Fruit fly (Drosophila melanogaster) whole organism, prepupa: Measurements from ENCODE around the gene CG14285.

Source experiments
- Blimp-1 ChIP-seq: fragments of 200-800 bp; sonication (Bioruptor generic); optimal IDR thresholded peaks from 3 replicates; lab custom pipeline; 2017; ENCODE audit warnings: missing biosample characterization, missing genetic modification characterization, mild to moderate bottlenecking, moderate library complexity, missing genetic modification reagents
- CG10631 ChIP-seq: fragments of 200-800 bp; sonication (Bioruptor generic); optimal IDR thresholded peaks from 2 replicates; lab custom pipeline; 2016; ENCODE audit warnings: missing biosample characterization, missing genetic modification characterization
- CG10669 ChIP-seq: fragments of 200-800 bp; sonication (Bioruptor generic); optimal IDR thresholded peaks from 3 replicates; lab custom pipeline; 2018; ENCODE audit warnings: missing biosample characterization, mild to moderate bottlenecking, missing genetic modification characterization, moderate library complexity
- CG11294 ChIP-seq: fragments of 200-800 bp; sonication (Bioruptor generic); IDR thresholded peaks from 2 replicates; pipeline ENCODE4 v1.3.6; 2022; ENCODE audit warnings: missing biosample characterization, missing genetic modification characterization
- CG11762 ChIP-seq: fragments of 200-800 bp; sonication (Bioruptor generic); optimal IDR thresholded peaks from 3 replicates; lab custom pipeline; 2016; ENCODE audit warnings: missing biosample characterization, missing genetic modification characterization; ENCODE audit not compliant: insufficient read depth
- CG11902 ChIP-seq: fragments of 200-800 bp; sonication (Bioruptor generic); optimal IDR thresholded peaks from 3 replicates; lab custom pipeline; 2016; ENCODE audit warnings: missing biosample characterization, missing genetic modification characterization
- CG15336 ChIP-seq: fragments of 200-800 bp; sonication (Bioruptor generic); IDR thresholded peaks from 2 replicates; pipeline ENCODE4 v1.3.6; 2022; ENCODE audit warnings: missing biosample characterization, missing genetic modification characterization
- CG1621 ChIP-seq: fragments of 200-800 bp; sonication (Bioruptor generic); optimal IDR thresholded peaks from 3 replicates; lab custom pipeline; 2018; ENCODE audit warnings: missing biosample characterization, mild to moderate bottlenecking, missing genetic modification characterization
- CG16779 ChIP-seq: fragments of 200-800 bp; sonication (Bioruptor generic); optimal IDR thresholded peaks from 3 replicates; lab custom pipeline; 2017; ENCODE audit warnings: missing biosample characterization, mild to moderate bottlenecking, missing genetic modification characterization
- CG3032 ChIP-seq: fragments of 200-800 bp; optimal IDR thresholded peaks from 2 replicates; lab custom pipeline; 2019; ENCODE audit warnings: missing biosample characterization, mild to moderate bottlenecking, missing genetic modification characterization, moderate library complexity
- CG31627 ChIP-seq: fragments of 200-800 bp; sonication (Bioruptor generic); optimal IDR thresholded peaks from 3 replicates; lab custom pipeline; 2016; ENCODE audit warnings: missing biosample characterization, missing genetic modification characterization
- CG34406 ChIP-seq: fragments of 200-800 bp; sonication (Bioruptor generic); optimal IDR thresholded peaks from 3 replicates; lab custom pipeline; 2016; ENCODE audit warnings: missing biosample characterization, missing genetic modification characterization
- CG3919 ChIP-seq: fragments of 200-800 bp; sonication (Bioruptor generic); optimal IDR thresholded peaks from 3 replicates; lab custom pipeline; 2016; ENCODE audit warnings: missing biosample characterization, missing genetic modification characterization
- CG4318 ChIP-seq: fragments of 200-800 bp; sonication (Bioruptor generic); optimal IDR thresholded peaks from 3 replicates; lab custom pipeline; 2017; ENCODE audit warnings: missing biosample characterization, mild to moderate bottlenecking, missing genetic modification characterization
- CG6163 ChIP-seq: fragments of 200-800 bp; sonication (Bioruptor generic); IDR thresholded peaks from 3 replicates; pipeline ENCODE4 v1.3.6; 2022; ENCODE audit warnings: missing biosample characterization, missing genetic modification characterization
- CG6276 ChIP-seq: fragments of 200-800 bp; sonication (Bioruptor generic); optimal IDR thresholded peaks from 2 replicates; lab custom pipeline; 2017; ENCODE audit warnings: missing biosample characterization, mild to moderate bottlenecking, missing genetic modification characterization
- CG6792 ChIP-seq: fragments of 200-800 bp; sonication (Bioruptor generic); optimal IDR thresholded peaks from 3 replicates; lab custom pipeline; 2016; ENCODE audit warnings: missing biosample characterization, missing genetic modification characterization
- CG6808 ChIP-seq: fragments of 200-800 bp; sonication (Bioruptor generic); optimal IDR thresholded peaks from 3 replicates; lab custom pipeline; 2017; ENCODE audit warnings: missing biosample characterization, missing genetic modification characterization, mild to moderate bottlenecking, moderate library complexity, missing genetic modification reagents
- CG6854 ChIP-seq: fragments of 200-800 bp; sonication (Bioruptor generic); optimal IDR thresholded peaks from 2 replicates; lab custom pipeline; 2017; ENCODE audit warnings: missing biosample characterization, mild to moderate bottlenecking, missing genetic modification characterization
- CG8119 ChIP-seq: fragments of 200-800 bp; sonication (Bioruptor generic); IDR thresholded peaks from 3 replicates; pipeline ENCODE4 v1.3.6; 2022; ENCODE audit warnings: missing biosample characterization, missing genetic modification characterization
- CG8319 ChIP-seq: fragments of 200-800 bp; sonication (Bioruptor generic); optimal IDR thresholded peaks from 3 replicates; lab custom pipeline; 2016; ENCODE audit warnings: missing biosample characterization, missing genetic modification characterization
- CG8632 ChIP-seq: fragments of 200-800 bp; sonication (Bioruptor generic); optimal IDR thresholded peaks from 3 replicates; lab custom pipeline; 2016; ENCODE audit warnings: missing biosample characterization, missing genetic modification characterization
- CG9139 ChIP-seq: fragments of 200-800 bp; sonication (Bioruptor generic); optimal IDR thresholded peaks from 3 replicates; lab custom pipeline; 2017; ENCODE audit warnings: missing biosample characterization, mild to moderate bottlenecking, missing genetic modification characterization
- Eip78C ChIP-seq: fragments of 200-800 bp; sonication (Bioruptor generic); peaks from one replicate; lab custom pipeline; 2016; ENCODE audit warnings: missing biosample characterization, missing genetic modification characterization
- Eip93F ChIP-seq: fragments of 200-800 bp; sonication (Bioruptor generic); optimal IDR thresholded peaks from 2 replicates; lab custom pipeline; 2016; ENCODE audit warnings: missing biosample characterization, mild to moderate bottlenecking, missing genetic modification characterization
- Ets21C ChIP-seq: fragments of 200-800 bp; sonication (Bioruptor generic); optimal IDR thresholded peaks from 3 replicates; lab custom pipeline; 2016; ENCODE audit warnings: missing biosample characterization, missing genetic modification characterization
- Ets96B ChIP-seq: fragments of 200-800 bp; optimal IDR thresholded peaks from 2 replicates; lab custom pipeline; 2019; ENCODE audit warnings: missing biosample characterization, mild to moderate bottlenecking, missing genetic modification characterization, moderate library complexity
- Gug ChIP-seq: fragments of 200-800 bp; sonication (Bioruptor generic); IDR thresholded peaks from 2 replicates; pipeline ENCODE4 v1.3.6; 2022; ENCODE audit warnings: missing biosample characterization, missing genetic modification characterization
- Hr38 ChIP-seq: sonication (Bioruptor generic); optimal IDR thresholded peaks from 2 replicates; lab custom pipeline; 2016; ENCODE audit warnings: missing biosample characterization, missing genetic modification characterization
- Hr39 ChIP-seq: fragments of 200-800 bp; sonication (Bioruptor generic); optimal IDR thresholded peaks from 2 replicates; lab custom pipeline; 2016; ENCODE audit warnings: missing biosample characterization, missing genetic modification characterization
- Hr4 ChIP-seq: fragments of 200-800 bp; sonication (Bioruptor generic); optimal IDR thresholded peaks from 3 replicates; lab custom pipeline; 2016; ENCODE audit warnings: missing biosample characterization, missing genetic modification characterization
- Met ChIP-seq: fragments of 200-800 bp; sonication (Bioruptor generic); optimal IDR thresholded peaks from 3 replicates; lab custom pipeline; 2016; ENCODE audit warnings: missing biosample characterization, missing genetic modification characterization
- OdsH ChIP-seq: fragments of 200-800 bp; sonication (Bioruptor generic); optimal IDR thresholded peaks from 3 replicates; lab custom pipeline; 2016; ENCODE audit warnings: missing biosample characterization, missing genetic modification characterization
- Smox ChIP-seq: fragments of 200-800 bp; sonication (Bioruptor generic); optimal IDR thresholded peaks from 3 replicates; lab custom pipeline; 2016; ENCODE audit warnings: missing biosample characterization, missing genetic modification characterization
- Sox102F ChIP-seq: fragments of 200-800 bp; sonication (Bioruptor generic); optimal IDR thresholded peaks from 2 replicates; lab custom pipeline; 2016; ENCODE audit warnings: missing biosample characterization, mild to moderate bottlenecking, missing genetic modification characterization
- Sox15 ChIP-seq: fragments of 200-800 bp; sonication (Bioruptor generic); optimal IDR thresholded peaks from 3 replicates; lab custom pipeline; 2016; ENCODE audit warnings: missing biosample characterization, missing genetic modification characterization
- achi ChIP-seq: fragments of 200-800 bp; sonication (Bioruptor generic); optimal IDR thresholded peaks from 3 replicates; lab custom pipeline; 2016; ENCODE audit warnings: missing biosample characterization, missing genetic modification characterization
- acj6 ChIP-seq: fragments of 200-800 bp; sonication (Bioruptor generic); optimal IDR thresholded peaks from 3 replicates; lab custom pipeline; 2016; ENCODE audit warnings: missing biosample characterization, missing genetic modification characterization
- cyc ChIP-seq: fragments of 200-800 bp; sonication (Bioruptor generic); optimal IDR thresholded peaks from 3 replicates; lab custom pipeline; 2016; ENCODE audit warnings: missing biosample characterization, missing genetic modification characterization
- dac ChIP-seq: fragments of 200-800 bp; sonication (Bioruptor generic); optimal IDR thresholded peaks from 2 replicates; lab custom pipeline; 2017; ENCODE audit warnings: missing biosample characterization, mild to moderate bottlenecking, missing genetic modification characterization
- dsx ChIP-seq: fragments of 200-800 bp; optimal IDR thresholded peaks from 3 replicates; lab custom pipeline; 2019; ENCODE audit warnings: missing biosample characterization, mild to moderate bottlenecking, missing genetic modification characterization, moderate library complexity; ENCODE audit not compliant: poor library complexity, severe bottlenecking
- eg ChIP-seq: fragments of 200-800 bp; sonication (Bioruptor generic); IDR thresholded peaks from 3 replicates; pipeline ENCODE4 v1.3.6; 2022; ENCODE audit warnings: missing biosample characterization, missing genetic modification characterization
- esn ChIP-seq: fragments of 200-800 bp; sonication (Bioruptor generic); optimal IDR thresholded peaks from 2 replicates; lab custom pipeline; 2016; ENCODE audit warnings: missing biosample characterization, mild to moderate bottlenecking, missing genetic modification characterization, moderate library complexity
- fd59A ChIP-seq: fragments of 200-800 bp; sonication (Bioruptor generic); optimal IDR thresholded peaks from 2 replicates; lab custom pipeline; 2017; ENCODE audit warnings: missing biosample characterization, mild to moderate bottlenecking, missing genetic modification characterization, missing genetic modification reagents
- fd85E ChIP-seq: fragments of 200-800 bp; sonication (Bioruptor generic); optimal IDR thresholded peaks from 3 replicates; lab custom pipeline; 2016; ENCODE audit warnings: missing biosample characterization, missing genetic modification characterization
- fkh ChIP-seq: fragments of 200-800 bp; sonication (Bioruptor generic); optimal IDR thresholded peaks from 3 replicates; lab custom pipeline; 2017; ENCODE audit warnings: missing biosample characterization, mild to moderate bottlenecking, missing genetic modification characterization, moderate library complexity
- lz ChIP-seq: fragments of 200-800 bp; sonication (Bioruptor generic); optimal IDR thresholded peaks from 3 replicates; lab custom pipeline; 2016; ENCODE audit warnings: missing biosample characterization, missing genetic modification characterization
- net ChIP-seq: fragments of 200-800 bp; sonication (Bioruptor generic); optimal IDR thresholded peaks from 3 replicates; lab custom pipeline; 2016; ENCODE audit warnings: missing biosample characterization, missing genetic modification characterization
- salr ChIP-seq, 2 experiments: fragments of 200-800 bp; sonication (Bioruptor generic); optimal IDR thresholded peaks; 3 replicates each; lab custom pipeline; 2016 to 2018; ENCODE audit warnings: missing biosample characterization in 2 of 2, missing genetic modification characterization in 2 of 2, mild to moderate bottlenecking in 1 of 2
- spab ChIP-seq: fragments of 200-800 bp; sonication (Bioruptor generic); optimal IDR thresholded peaks from 2 replicates; lab custom pipeline; 2017; ENCODE audit warnings: missing biosample characterization, mild to moderate bottlenecking, missing genetic modification characterization, missing genetic modification reagents
- ss ChIP-seq, 2 experiments: fragments of 200-800 bp; sonication (Bioruptor generic); optimal IDR thresholded peaks; 2 replicates in 1 of 2; 3 replicates in 1 of 2; lab custom pipeline; 2017 to 2018; ENCODE audit warnings: mild to moderate bottlenecking in 2 of 2, missing biosample characterization in 2 of 2, missing genetic modification characterization in 2 of 2, moderate library complexity in 1 of 2
- svp ChIP-seq: fragments of 200-800 bp; sonication (Bioruptor generic); peaks from one replicate; lab custom pipeline; 2016; ENCODE audit warnings: missing biosample characterization, missing genetic modification characterization
- topi ChIP-seq: fragments of 200-800 bp; sonication (Bioruptor generic); optimal IDR thresholded peaks from 3 replicates; lab custom pipeline; 2016; ENCODE audit warnings: missing biosample characterization, missing genetic modification characterization

The CG14285 gene

DNA sequence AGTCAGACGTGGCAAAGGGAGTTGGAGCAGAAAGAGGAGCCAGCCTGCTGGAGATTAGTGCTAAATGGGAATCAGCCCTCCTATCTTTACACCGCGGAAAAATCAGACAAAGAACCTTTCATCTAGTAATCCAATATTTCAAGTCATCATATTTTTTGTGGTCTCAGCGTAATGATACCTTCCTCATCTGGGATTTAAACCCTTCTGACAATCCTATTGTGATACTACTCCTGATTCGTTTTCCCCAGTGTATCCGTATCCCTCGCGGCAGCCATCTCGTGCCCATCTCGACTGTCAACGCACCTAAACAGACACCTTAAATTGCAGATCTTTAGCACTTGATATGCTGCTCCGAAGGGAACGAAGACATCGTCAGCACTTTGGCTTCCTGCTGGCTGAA is 26.5 kb upstream of the CG14285 start:
- TF ChIP-seq CG3032 (tag; lab: Kevin White, UChicago) (peak; percentile 65), Met (GFP tag; lab: Kevin White, UChicago) (no peak), achi (GFP tag; lab: Kevin White, UChicago) (peak; percentile 47), CG10669 (GFP tag; lab: Kevin White, UChicago) (peak; percentile 47), CG6808 (GFP tag; lab: Kevin White, UChicago) (peak; percentile 31), CG11294 (GFP tag; lab: Robert Waterston, UW) (no peak), CG9139 (GFP tag; lab: Kevin White, UChicago) (no peak), Sox102F (no peak), topi (no peak), Gug (GFP tag; lab: Robert Waterston, UW) (peak; percentile 50), Hr4 (no peak), CG11762 (GFP tag; lab: Kevin White, UChicago) (peak; percentile 40), Eip93F (no peak), CG10631 (GFP tag; lab: Kevin White, UChicago) (peak; percentile 50), Hr39 (GFP tag; lab: Kevin White, UChicago) (no peak), CG16779 (tag; lab: Kevin White, UChicago) (no peak), CG15336 (GFP tag; lab: Robert Waterston, UW) (no peak), dac (GFP tag; lab: Kevin White, UChicago) (no peak), CG8319 (GFP tag; lab: Kevin White, UChicago) (peak; percentile 4), ss (GFP tag; optimal IDR thresholded peaks at IDR 0.05; lab: Kevin White, UChicago) (no peak), net (peak; percentile 6), lz (GFP tag; lab: Kevin White, UChicago) (no peak), Ets96B (tag; lab: Kevin White, UChicago) (peak; percentile 68), dsx (GFP tag; lab: Kevin White, UChicago) (peak; percentile 50), svp (GFP tag; lab: Kevin White, UChicago) (no peak), CG6163 (peak; percentile 77), spab (GFP tag; lab: Kevin White, UChicago) (peak; percentile 52), acj6 (GFP tag; lab: Kevin White, UChicago) (peak; percentile 38), esn (GFP tag; lab: Kevin White, UChicago) (no peak), fkh (GFP tag; lab: Kevin White, UChicago) (no peak), CG3919 (GFP tag; lab: Kevin White, UChicago) (peak; percentile 77), CG8119 (GFP tag; lab: Robert Waterston, UW) (0 out of 3 replicates have a peak, but pooled peaks have one; percentile 25), fd85E (GFP tag; lab: Kevin White, UChicago) (no peak), CG8632 (no peak), cyc (no peak), CG11902 (GFP tag; lab: Kevin White, UChicago) (peak; percentile 27), Eip78C (GFP tag; lab: Kevin White, UChicago) (peak; percentile 79), CG1621 (peak; percentile 18), OdsH (GFP tag; lab: Kevin White, UChicago) (peak; percentile 35), salr (GFP tag; optimal IDR thresholded peaks at IDR 0.05; lab: Kevin White, UChicago) (peak; percentile 32 to 35), Ets21C (GFP tag; lab: Kevin White, UChicago) (no peak), CG4318 (peak; percentile 38), eg (GFP tag; lab: Robert Waterston, UW) (no peak), Sox15 (GFP tag; lab: Kevin White, UChicago) (no peak), CG6276 (GFP tag; lab: Kevin White, UChicago) (no peak), Hr38 (GFP tag; lab: Kevin White, UChicago) (no peak), CG6854 (GFP tag; lab: Kevin White, UChicago) (no peak), Blimp-1 (no peak), fd59A (GFP tag; lab: Kevin White, UChicago) (peak; percentile 47), CG6792 (GFP tag; lab: Kevin White, UChicago) (no peak), Smox (no peak), CG31627 (GFP tag; lab: Kevin White, UChicago) (peak; percentile 6), CG34406 (GFP tag; lab: Kevin White, UChicago) (no peak)
